Worm (Caenorhabditis elegans) whole organism, L4 larva: ENCODE measurements around the gene cec-7.

Experiments
- F37D6.2 ChIP-seq: sonication (generic microtip); optimal IDR thresholded peaks from 2 replicates; lab custom pipeline; 2016; ENCODE audit warnings: mild to moderate bottlenecking, missing genetic modification characterization, missing compliant biosample characterization
- F44E2.7 ChIP-seq: fragments of 200-800 bp; sonication (Bioruptor generic); IDR thresholded peaks from 2 replicates; pipeline ENCODE4 v2.1.2; 2022; ENCODE audit warnings: missing genetic modification characterization, missing compliant biosample characterization
- F49E8.2 ChIP-seq: sonication (generic microtip); optimal IDR thresholded peaks from 2 replicates; lab custom pipeline; 2016; ENCODE audit warnings: missing compliant biosample characterization, mild to moderate bottlenecking, missing genetic modification characterization, borderline replicate concordance
- T20F7.1 ChIP-seq: fragments of 200-800 bp; sonication (Bioruptor generic); optimal IDR thresholded peaks from 2 replicates; lab custom pipeline; 2018; ENCODE audit warnings: mild to moderate bottlenecking, missing genetic modification characterization, missing compliant biosample characterization
- Y48G9A.11 ChIP-seq: fragments of 200-800 bp; sonication (Bioruptor generic); IDR thresholded peaks from 2 replicates; pipeline ENCODE4 v1.3.6; 2022; ENCODE audit warnings: missing genetic modification reagents, missing genetic modification characterization, missing compliant biosample characterization
- Y75B8A.6 ChIP-seq: fragments of 200-800 bp; sonication (Bioruptor generic); IDR thresholded peaks from 2 replicates; pipeline ENCODE4 v1.3.6; 2022; ENCODE audit warnings: missing genetic modification reagents, missing genetic modification characterization, missing compliant biosample characterization
- ZK546.5 ChIP-seq, 2 experiments: sonication (generic microtip); optimal IDR thresholded peaks; 2 replicates each; lab custom pipeline; 2017; ENCODE audit warnings: missing biosample characterization in 2 of 2, missing genetic modification characterization in 2 of 2
- aly-2 ChIP-seq: sonication (generic microtip); optimal IDR thresholded peaks from 2 replicates; lab custom pipeline; 2018; ENCODE audit warnings: missing biosample characterization, missing genetic modification characterization
- ama-1 ChIP-seq: fragments of 150-350 bp; optimal IDR thresholded peaks from 2 replicates; lab custom pipeline; 2014; ENCODE audit warnings: inconsistent platforms, mixed read lengths
- arid-1 ChIP-seq: fragments of 200-800 bp; sonication (Bioruptor generic); conservative IDR thresholded peaks from 2 replicates; pipeline ENCODE4 v1.3.6; 2022; ENCODE audit warnings: missing genetic modification reagents, missing genetic modification characterization, missing compliant biosample characterization
- ceh-20 ChIP-seq: fragments of 200-800 bp; sonication (Bioruptor generic); IDR thresholded peaks from 2 replicates; pipeline ENCODE4 v1.3.6; 2022; ENCODE audit warnings: missing genetic modification reagents, missing genetic modification characterization, missing compliant biosample characterization
- ceh-28 ChIP-seq: fragments of 150-350 bp; optimal IDR thresholded peaks from 2 replicates; lab custom pipeline; 2014; ENCODE audit warnings: missing biosample characterization, missing genetic modification reagents, missing genetic modification characterization
- ceh-44 ChIP-seq: fragments of 200-800 bp; sonication (Bioruptor generic); IDR thresholded peaks from 2 replicates; pipeline ENCODE4 v1.3.6; 2022; ENCODE audit warnings: missing genetic modification reagents, missing genetic modification characterization, missing compliant biosample characterization
- ces-1 ChIP-seq: fragments of 150-350 bp; sonication (generic microtip); optimal IDR thresholded peaks from 4 replicates; lab custom pipeline; 2014; ENCODE audit warnings: missing biosample characterization, missing genetic modification reagents, missing genetic modification characterization
- ctbp-1 ChIP-seq: fragments of 200-800 bp; sonication (Bioruptor generic); IDR thresholded peaks from 2 replicates; pipeline ENCODE4 v1.3.6; 2022; ENCODE audit warnings: missing genetic modification reagents, missing genetic modification characterization, missing compliant biosample characterization
- daf-16 ChIP-seq, 3 experiments: sonication (generic microtip); optimal IDR thresholded peaks; 2 replicates each; lab custom pipeline; 2016 to 2017; ENCODE audit warnings: missing genetic modification characterization in 3 of 3, missing genetic modification reagents in 3 of 3, mild to moderate bottlenecking in 2 of 3, missing compliant biosample characterization in 2 of 3, missing biosample characterization in 1 of 3, moderate library complexity in 1 of 3
- daf-19 ChIP-seq: fragments of 200-800 bp; sonication (Bioruptor generic); conservative IDR thresholded peaks from 2 replicates; pipeline ENCODE4 v1.3.6; 2022; ENCODE audit warnings: missing genetic modification characterization, missing compliant biosample characterization
- dmd-6 ChIP-seq: fragments of 200-800 bp; sonication (Bioruptor generic); IDR thresholded peaks from 2 replicates; pipeline ENCODE4 v1.3.6; 2022; ENCODE audit warnings: missing genetic modification reagents, missing genetic modification characterization, missing compliant biosample characterization
- duxl-1 ChIP-seq: sonication (generic microtip); optimal IDR thresholded peaks from 2 replicates; lab custom pipeline; 2016; ENCODE audit warnings: mild to moderate bottlenecking, missing genetic modification characterization, moderate library complexity, missing compliant biosample characterization; ENCODE audit not compliant: poor library complexity
- dve-1 ChIP-seq: sonication (generic microtip); optimal IDR thresholded peaks from 2 replicates; lab custom pipeline; 2017; ENCODE audit warnings: antibody characterized with exemption, mild to moderate bottlenecking, missing genetic modification characterization, missing compliant biosample characterization; ENCODE audit not compliant: insufficient read depth
- gei-8 ChIP-seq: fragments of 200-800 bp; sonication (Bioruptor generic); optimal IDR thresholded peaks from 2 replicates; lab custom pipeline; 2018; ENCODE audit warnings: mild to moderate bottlenecking, missing genetic modification characterization, missing compliant biosample characterization
- hlh-30 ChIP-seq: sonication (generic microtip); optimal IDR thresholded peaks from 2 replicates; lab custom pipeline; 2017; ENCODE audit warnings: antibody characterized with exemption, mild to moderate bottlenecking, missing genetic modification characterization, missing compliant biosample characterization; ENCODE audit not compliant: insufficient read depth
- jun-1 ChIP-seq: fragments of 150-350 bp; optimal IDR thresholded peaks from 2 replicates; lab custom pipeline; 2014; ENCODE audit warnings: missing biosample characterization, missing genetic modification reagents, missing genetic modification characterization
- lin-1 ChIP-seq: fragments of 200-800 bp; sonication (Bioruptor generic); IDR thresholded peaks from 2 replicates; pipeline ENCODE4 v1.3.6; 2022; ENCODE audit warnings: missing genetic modification reagents, missing genetic modification characterization, missing compliant biosample characterization
- lin-13 ChIP-seq: fragments of 150-350 bp; optimal IDR thresholded peaks from 2 replicates; lab custom pipeline; 2014; ENCODE audit warnings: missing biosample characterization, missing genetic modification reagents, missing genetic modification characterization
- lin-15B ChIP-seq: fragments of 150-350 bp; sonication (generic microtip); optimal IDR thresholded peaks from 3 replicates; lab custom pipeline; 2014; ENCODE audit warnings: missing biosample characterization, missing genetic modification characterization
- lin-29 ChIP-seq: fragments of 200-800 bp; sonication (Bioruptor generic); IDR thresholded peaks from 2 replicates; pipeline ENCODE4 v1.3.6; 2022; ENCODE audit warnings: missing genetic modification reagents, missing genetic modification characterization, missing compliant biosample characterization
- lin-39 ChIP-seq: fragments of 150-350 bp; optimal IDR thresholded peaks from 2 replicates; lab custom pipeline; 2014; ENCODE audit warnings: missing biosample characterization, missing genetic modification reagents, missing genetic modification characterization
- lsy-2 ChIP-seq, 2 experiments: fragments of 150-350 bp in 1 of 2; sonication (generic microtip) in 1 of 2; optimal IDR thresholded peaks; 2 replicates each; lab custom pipeline; 2014 to 2017; ENCODE audit warnings: missing biosample characterization in 2 of 2, missing genetic modification characterization in 2 of 2
- madf-5 ChIP-seq, 2 experiments: fragments of 200-800 bp; sonication (Bioruptor generic); IDR thresholded peaks; 2 replicates each; pipeline ENCODE4 v1.3.6; 2022; ENCODE audit warnings: missing compliant biosample characterization in 2 of 2, missing genetic modification characterization in 2 of 2
- madf-9 ChIP-seq: fragments of 200-800 bp; sonication (Bioruptor generic); conservative IDR thresholded peaks from 2 replicates; pipeline ENCODE4 v1.3.6; 2022; ENCODE audit warnings: missing genetic modification reagents, missing genetic modification characterization, missing compliant biosample characterization
- mdt-29 ChIP-seq: fragments of 200-800 bp; sonication (Bioruptor generic); IDR thresholded peaks from 2 replicates; pipeline ENCODE4 v1.3.6; 2022; ENCODE audit warnings: missing genetic modification reagents, missing genetic modification characterization, missing compliant biosample characterization
- mes-2 ChIP-seq: sonication (generic microtip); optimal IDR thresholded peaks from 2 replicates; lab custom pipeline; 2016; ENCODE audit warnings: missing genotype, mild to moderate bottlenecking, missing genetic modification characterization, missing compliant biosample characterization; ENCODE audit not compliant: poor library complexity, severe bottlenecking
- nhr-10 ChIP-seq: fragments of 150-350 bp; optimal IDR thresholded peaks from 2 replicates; lab custom pipeline; 2014; ENCODE audit warnings: missing biosample characterization, missing genetic modification characterization
- nhr-111 ChIP-seq: fragments of 200-800 bp; sonication (Bioruptor generic); optimal IDR thresholded peaks from 2 replicates; lab custom pipeline; 2018; ENCODE audit warnings: mild to moderate bottlenecking, missing genetic modification characterization, missing compliant biosample characterization
- nhr-237 ChIP-seq: sonication (generic microtip); optimal IDR thresholded peaks from 2 replicates; lab custom pipeline; 2017; ENCODE audit warnings: missing biosample characterization, missing genetic modification characterization
- nhr-41 ChIP-seq: fragments of 200-800 bp; sonication (Bioruptor generic); IDR thresholded peaks from 2 replicates; pipeline ENCODE4 v1.3.6; 2022; ENCODE audit warnings: missing genetic modification reagents, missing genetic modification characterization, missing compliant biosample characterization
- nhr-42 ChIP-seq: fragments of 200-800 bp; sonication (Bioruptor generic); IDR thresholded peaks from 2 replicates; pipeline ENCODE4 v1.3.6; 2022; ENCODE audit warnings: missing genetic modification characterization, missing compliant biosample characterization
- nhr-48 ChIP-seq: sonication (generic microtip); optimal IDR thresholded peaks from 2 replicates; lab custom pipeline; 2016; ENCODE audit warnings: mild to moderate bottlenecking, missing genetic modification characterization, missing compliant biosample characterization
- pha-4 ChIP-seq, 2 experiments: fragments of 150-350 bp in 1 of 2; fragments of 200-800 bp in 1 of 2; sonication (Bioruptor generic) in 1 of 2; IDR thresholded peaks in 1 of 2; optimal IDR thresholded peaks in 1 of 2; 2 replicates each; pipeline versions ENCODE4 v1.3.6 to Lab custom; 2014 to 2022; ENCODE audit warnings: missing genetic modification characterization in 2 of 2, missing genetic modification reagents in 2 of 2, missing biosample characterization in 1 of 2, missing compliant biosample characterization in 1 of 2
- set-16 ChIP-seq: fragments of 200-800 bp; sonication (Bioruptor generic); IDR thresholded peaks from 2 replicates; pipeline ENCODE4 v1.3.6; 2022; ENCODE audit warnings: missing genetic modification reagents, missing genetic modification characterization, missing compliant biosample characterization
- snpc-1.2 ChIP-seq: fragments of 200-800 bp; sonication (Bioruptor generic); IDR thresholded peaks from 2 replicates; pipeline ENCODE4 v1.3.6; 2022; ENCODE audit warnings: missing genetic modification reagents, missing genetic modification characterization, missing compliant biosample characterization
- tag-97 ChIP-seq: fragments of 200-800 bp; sonication (Bioruptor generic); IDR thresholded peaks from 2 replicates; pipeline ENCODE4 v1.3.6; 2022; ENCODE audit warnings: missing genetic modification characterization, missing compliant biosample characterization
- tra-1 ChIP-seq: fragments of 200-800 bp; sonication (Bioruptor generic); IDR thresholded peaks from 2 replicates; pipeline ENCODE4 v1.3.6; 2022; ENCODE audit warnings: missing genetic modification reagents, missing genetic modification characterization, missing compliant biosample characterization
- unc-39 ChIP-seq: sonication (generic microtip); optimal IDR thresholded peaks from 2 replicates; lab custom pipeline; 2017; ENCODE audit warnings: missing biosample characterization, missing genetic modification characterization
- zag-1 ChIP-seq: fragments of 150-350 bp; optimal IDR thresholded peaks from 2 replicates; lab custom pipeline; 2014; ENCODE audit warnings: missing biosample characterization, missing genetic modification characterization
- zfp-2 ChIP-seq: sonication (generic microtip); optimal IDR thresholded peaks from 2 replicates; lab custom pipeline; 2016; ENCODE audit warnings: mild to moderate bottlenecking, missing genetic modification characterization, missing compliant biosample characterization
- zip-11 ChIP-seq: fragments of 200-800 bp; sonication (Bioruptor generic); IDR thresholded peaks from 2 replicates; pipeline ENCODE4 v1.3.6; 2022; ENCODE audit warnings: missing genetic modification characterization, missing compliant biosample characterization
- ztf-7 ChIP-seq: fragments of 150-350 bp; optimal IDR thresholded peaks from 2 replicates; lab custom pipeline; 2014; ENCODE audit warnings: missing biosample characterization, missing genetic modification characterization

The cec-7 gene

ce11 chrIII:12874606-12875066 is 2.7 kb downstream of the cec-7 start, which contains the start of the genes mrg-1 and spcs-2:
TSS of gene mrg-1 (minus strand) at chrIII:12874656.
TSS of gene spcs-2 (plus strand) at chrIII:12875031.
- TF ChIP-seq pha-4 (GFP tag; IDR thresholded peaks at IDR 0.05; lab: Robert Waterston, UW) (peak; percentile 84), pha-4 (tag; optimal IDR thresholded peaks at IDR 0.05; lab: Kevin White, UChicago) (peak; percentile 29), tag-97 (GFP tag; lab: Robert Waterston, UW) (no peak), zip-11 (GFP tag; lab: Robert Waterston, UW) (no peak), ceh-20 (GFP tag; lab: Robert Waterston, UW) (peak; percentile 74), lin-15B (tag; lab: Kevin White, UChicago) (peak; percentile 59), mes-2 (tag; lab: Kevin White, UChicago) (peak; percentile 97), ceh-44 (GFP tag; lab: Robert Waterston, UW) (0 out of 2 replicates have a peak, but pooled peaks have one; percentile 42), nhr-111 (no peak), snpc-1.2 (GFP tag; lab: Robert Waterston, UW) (0 out of 2 replicates have a peak, but pooled peaks have one; percentile 25), Y75B8A.6 (GFP tag; lab: Robert Waterston, UW) (no peak), jun-1 (tag; lab: Kevin White, UChicago) (peak; percentile 49), nhr-237 (tag; lab: Kevin White, UChicago) (no peak), ctbp-1 (GFP tag; lab: Robert Waterston, UW) (peak; percentile 75), duxl-1 (tag; lab: Kevin White, UChicago) (peak; percentile 75), nhr-41 (GFP tag; lab: Robert Waterston, UW) (no peak), daf-19 (no peak), F37D6.2 (tag; lab: Kevin White, UChicago) (peak; percentile 71), T20F7.1 (GFP tag; lab: Kevin White, UChicago) (no peak), gei-8 (no peak), dmd-6 (peak; percentile 48), unc-39 (tag; lab: Kevin White, UChicago) (no peak), ama-1 (no peak), tra-1 (GFP tag; lab: Robert Waterston, UW) (no peak), lin-29 (GFP tag; lab: Robert Waterston, UW) (no peak), zag-1 (tag; lab: Kevin White, UChicago) (peak; percentile 11), lin-1 (peak; percentile 37; the same call in 1 of the 2 replicates), madf-9 (GFP tag; lab: Robert Waterston, UW) (peak; percentile 64), daf-16 (GFP tag; optimal IDR thresholded peaks at IDR 0.05; lab: Kevin White, UChicago) (no peak), daf-16 (tag; optimal IDR thresholded peaks at IDR 0.05; lab: Kevin White, UChicago) (peak; percentile 78), set-16 (GFP tag; lab: Robert Waterston, UW) (no peak), ces-1 (GFP tag; lab: Kevin White, UChicago) (peak; percentile 45), zfp-2 (tag; lab: Kevin White, UChicago) (peak; percentile 24), arid-1 (peak; percentile 88), mdt-29 (GFP tag; lab: Robert Waterston, UW) (no peak), lin-13 (GFP tag; lab: Kevin White, UChicago) (peak; percentile 95), nhr-48 (tag; lab: Kevin White, UChicago) (peak; percentile 1), dve-1 (tag; lab: Kevin White, UChicago) (peak; percentile 91), F44E2.7 (GFP tag; lab: Robert Waterston, UW) (no peak), madf-5 (GFP tag; IDR thresholded peaks at IDR 0.05; lab: Robert Waterston, UW) (0 out of 4 replicates have a peak, but pooled peaks of 1 of the 2 experiments have one; percentile 39), lsy-2 (tag; optimal IDR thresholded peaks at IDR 0.05; lab: Kevin White, UChicago) (peak; percentile 75 to 94), nhr-42 (GFP tag; lab: Robert Waterston, UW) (peak; percentile 67), Y48G9A.11 (GFP tag; lab: Robert Waterston, UW) (peak; percentile 74), ZK546.5 (tag; optimal IDR thresholded peaks at IDR 0.05; lab: Kevin White, UChicago) (no peak), ztf-7 (tag; lab: Kevin White, UChicago) (peak; percentile 44), nhr-10 (no peak), aly-2 (no peak), lin-39 (tag; lab: Kevin White, UChicago) (no peak), ceh-28 (tag; lab: Kevin White, UChicago) (peak; percentile 47), hlh-30 (peak; percentile 77), F49E8.2 (tag; lab: Kevin White, UChicago) (peak; percentile 60)
